Worm (Caenorhabditis elegans): ENCODE results near the gene str-64.

ce11 chrV:3281523-3281922, 1.5 kb upstream of the str-64 start, which contains the start of gene T28A11.25:
- no peak for TF ChIP-seq ceh-6 (GFP tag; optimal IDR thresholded peaks at IDR 0.05)
- TF ChIP-seq eyg-1 (tag; optimal IDR thresholded peaks at IDR 0.05), result no peak
- no peak for TF ChIP-seq pqm-1 (tag; optimal IDR thresholded peaks at IDR 0.05)
- TF ChIP-seq madf-2 (tag; optimal IDR thresholded peaks at IDR 0.05), result no peak
- no peak for TF ChIP-seq nfya-1 (tag; optimal IDR thresholded peaks at IDR 0.05)
- TF ChIP-seq ttx-3 (tag; optimal IDR thresholded peaks at IDR 0.05), result no peak
- TF ChIP-seq K09A11.1 (tag; optimal IDR thresholded peaks at IDR 0.05; ENCODE audit: insufficient read depth), result no peak
- TF ChIP-seq sox-4 (tag; optimal IDR thresholded peaks at IDR 0.05), result no peak
- no peak for TF ChIP-seq pha-4 (tag; optimal IDR thresholded peaks at IDR 0.05)
- no peak for TF ChIP-seq pag-3 (tag; optimal IDR thresholded peaks at IDR 0.05; ENCODE audit: borderline replicate concordance)
